Worm (Caenorhabditis elegans): ENCODE results near the gene ddo-1.

- TF ChIP-seq ztf-11 (tag; optimal IDR thresholded peaks at IDR 0.05) = no peak
- TF ChIP-seq unc-62 (GFP tag; optimal IDR thresholded peaks at IDR 0.05) = no peak
These were observed 3.9 kb downstream of the ddo-1 start, which contains the start of gene sre-21 for ce11 chrV:17773108-17773507.
